Fruit fly (Drosophila melanogaster): ENCODE data around the gene Atg4b.

Gene Atg4b

dm6 chr3R:15342926-15343685 lies 13.6 kb downstream of the Atg4b start, which contains the start of gene Nagk (continued):
- TF ChIP-seq CG1603 (tag; optimal IDR thresholded peaks at IDR 0.05) (peak; percentile 48), CG5180 (GFP tag; optimal IDR thresholded peaks at IDR 0.05) (peak; percentile 18), CG8765 (GFP tag; IDR thresholded peaks at IDR 0.05) (no peak), btn (GFP tag; optimal IDR thresholded peaks at IDR 0.05) (peak; percentile 9), wor (GFP tag; IDR thresholded peaks at IDR 0.05) (no peak), peb (GFP tag; IDR thresholded peaks at IDR 0.05) (no peak), fd96Cb (tag; optimal IDR thresholded peaks at IDR 0.05) (peak; percentile 41), CG14014 (GFP tag; IDR thresholded peaks at IDR 0.05) (peak; percentile 39), gfzf (GFP tag; optimal IDR thresholded peaks at IDR 0.05) (no peak), CG2116 (GFP tag; optimal IDR thresholded peaks at IDR 0.05) (peak; percentile 64), Tbp (GFP tag; optimal IDR thresholded peaks at IDR 0.05) (no peak), CG8388 (GFP tag; optimal IDR thresholded peaks at IDR 0.05) (peak; percentile 41), CG9437 (GFP tag; optimal IDR thresholded peaks at IDR 0.05) (peak; percentile 79), CG11560 (tag; IDR thresholded peaks at IDR 0.05) (no peak), ash1 (GFP tag; optimal IDR thresholded peaks at IDR 0.05) (no peak)

DNA sequence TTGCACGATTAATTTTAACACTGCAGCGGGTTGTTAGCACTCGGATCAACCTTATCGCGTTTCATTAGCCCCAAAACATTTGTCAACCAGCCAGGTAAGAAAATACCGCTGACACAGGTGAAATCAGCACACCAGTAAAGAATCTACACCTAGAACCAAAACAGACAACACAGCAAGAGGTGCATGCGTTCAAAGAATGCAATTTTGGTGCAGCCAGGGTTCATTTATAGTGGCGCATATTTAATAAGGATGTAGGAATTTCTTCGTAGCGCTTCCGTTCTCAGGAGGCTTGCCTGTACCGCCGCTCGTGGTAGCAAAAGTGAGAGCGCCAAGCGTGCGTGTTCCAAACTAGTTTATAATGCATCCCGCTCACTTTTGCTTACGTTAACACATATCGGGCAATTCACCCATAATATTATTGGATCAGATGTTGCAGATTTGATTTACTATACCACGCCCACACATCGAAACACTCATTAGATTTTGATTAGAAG lies 14.2 kb downstream of the Atg4b start:
- TF ChIP-seq CG1832 (GFP tag; optimal IDR thresholded peaks at IDR 0.05): no peak
- no peak for TF ChIP-seq ssp (GFP tag; IDR thresholded peaks at IDR 0.05)
- 0 out of 2 replicates have a peak, but pooled peaks have one; percentile 25 for TF ChIP-seq CG10366 (GFP tag; IDR thresholded peaks at IDR 0.05)
- TF ChIP-seq tap (tag; optimal IDR thresholded peaks at IDR 0.05): no peak
- no peak for TF ChIP-seq disco-r (GFP tag; optimal IDR thresholded peaks at IDR 0.05)
- no peak for TF ChIP-seq grn (GFP tag; optimal IDR thresholded peaks at IDR 0.05)
- no peak for TF ChIP-seq lmd (GFP tag; IDR thresholded peaks at IDR 0.05)
- no peak for TF ChIP-seq CG11560 (tag; IDR thresholded peaks at IDR 0.05)
- TF ChIP-seq CG16779 (GFP tag; IDR thresholded peaks at IDR 0.05): no peak
- no peak for TF ChIP-seq Poxn (GFP tag; IDR thresholded peaks at IDR 0.05)
- no peak for TF ChIP-seq GATAe (GFP tag; conservative IDR thresholded peaks at IDR 0.05)
- TF ChIP-seq CG10543 (GFP tag; optimal IDR thresholded peaks at IDR 0.05): no peak
- TF ChIP-seq crol (GFP tag; IDR thresholded peaks at IDR 0.05): no peak
- TF ChIP-seq ara (GFP tag; IDR thresholded peaks at IDR 0.05): peak; percentile 22; the same call in 1 of the 2 replicates
- TF ChIP-seq HLH3B (GFP tag; IDR thresholded peaks at IDR 0.05): 0 out of 2 replicates have a peak, but pooled peaks have one; percentile 22
- no peak for TF ChIP-seq CG7745 (tag; optimal IDR thresholded peaks at IDR 0.05)
- TF ChIP-seq CTCF (GFP tag; optimal IDR thresholded peaks at IDR 0.05): no peak
- no peak for TF ChIP-seq NFAT (GFP tag; IDR thresholded peaks at IDR 0.05)
- TF ChIP-seq CG15696 (tag; optimal IDR thresholded peaks at IDR 0.05): no peak
- no peak for TF ChIP-seq gcm2 (GFP tag; optimal IDR thresholded peaks at IDR 0.05)
- peak; percentile 12; the same call in 1 of the 3 replicates for TF ChIP-seq row (GFP tag; IDR thresholded peaks at IDR 0.05)
- no peak for TF ChIP-seq Awh (GFP tag; IDR thresholded peaks at IDR 0.05)
- no peak for TF ChIP-seq nmo (GFP tag; optimal IDR thresholded peaks at IDR 0.05)
- TF ChIP-seq Oli (tag; optimal IDR thresholded peaks at IDR 0.05): no peak
- no peak for TF ChIP-seq CG5953 (GFP tag; IDR thresholded peaks at IDR 0.05)
- TF ChIP-seq CG6683 (GFP tag; optimal IDR thresholded peaks at IDR 0.05): no peak
- no peak for TF ChIP-seq Ssrp (tag; optimal IDR thresholded peaks at IDR 0.05)
- peak; percentile 16; the same call in 1 of the 2 replicates for TF ChIP-seq CG31224 (GFP tag; IDR thresholded peaks at IDR 0.05)
- TF ChIP-seq abd-A (tag; optimal IDR thresholded peaks at IDR 0.05): no peak
- TF ChIP-seq Abd-B (GFP tag; optimal IDR thresholded peaks at IDR 0.05): no peak
- TF ChIP-seq Gug (GFP tag; IDR thresholded peaks at IDR 0.05): peak; percentile 9; the same call in 2 of the 4 replicates
- TF ChIP-seq CG3838 (GFP tag; optimal IDR thresholded peaks at IDR 0.05): no peak
- TF ChIP-seq CG2889 (GFP tag; IDR thresholded peaks at IDR 0.05): no peak
- TF ChIP-seq sens-2 (GFP tag; IDR thresholded peaks at IDR 0.05): no peak
- no peak for TF ChIP-seq HLH54F (GFP tag; optimal IDR thresholded peaks at IDR 0.05)
- no peak for TF ChIP-seq CG17568 (GFP tag; optimal IDR thresholded peaks at IDR 0.05)
